Worm (Caenorhabditis elegans) whole organism, L2 larva: ENCODE measurements around the gene T23G7.3.

ENCODE experiments used
- ama-1 ChIP-seq: fragments of 150-350 bp; optimal IDR thresholded peaks from 2 replicates; lab custom pipeline; 2018; ENCODE audit warnings: inconsistent platforms
- blmp-1 ChIP-seq: sonication (generic microtip); optimal IDR thresholded peaks from 2 replicates; lab custom pipeline; 2017; ENCODE audit warnings: missing genetic modification characterization, mild to moderate bottlenecking, missing compliant biosample characterization, antibody characterized with exemption, moderate library complexity; ENCODE audit not compliant: insufficient read depth
- elt-3 ChIP-seq: sonication (generic microtip); optimal IDR thresholded peaks from 2 replicates; lab custom pipeline; 2017; ENCODE audit warnings: missing biosample characterization, missing genetic modification characterization
- lin-39 ChIP-seq: fragments of 150-350 bp; optimal IDR thresholded peaks from 2 replicates; lab custom pipeline; 2014; ENCODE audit warnings: missing biosample characterization, missing genetic modification reagents, missing genetic modification characterization
- nhr-11 ChIP-seq: fragments of 150-350 bp; optimal IDR thresholded peaks from 2 replicates; lab custom pipeline; 2014; ENCODE audit warnings: missing biosample characterization, missing genetic modification characterization
- nhr-12 ChIP-seq: fragments of 150-350 bp; optimal IDR thresholded peaks from 2 replicates; lab custom pipeline; 2014; ENCODE audit warnings: missing biosample characterization, missing genetic modification characterization
- nhr-21 ChIP-seq: fragments of 150-350 bp; optimal IDR thresholded peaks from 2 replicates; lab custom pipeline; 2014; ENCODE audit warnings: missing biosample characterization, missing genetic modification characterization
- skn-1 ChIP-seq: sonication (generic microtip); optimal IDR thresholded peaks from 2 replicates; lab custom pipeline; 2017; ENCODE audit warnings: missing biosample characterization, missing genetic modification characterization
- snpc-4 ChIP-seq: fragments of 150-350 bp; optimal IDR thresholded peaks from 2 replicates; lab custom pipeline; 2014; ENCODE audit warnings: missing biosample characterization, missing genetic modification characterization
- unc-39 ChIP-seq: fragments of 150-350 bp; optimal IDR thresholded peaks from 2 replicates; lab custom pipeline; 2014; ENCODE audit warnings: missing biosample characterization, missing genetic modification characterization
- unc-55 ChIP-seq: fragments of 150-350 bp; sonication (generic microtip); optimal IDR thresholded peaks from 3 replicates; lab custom pipeline; 2014; ENCODE audit warnings: missing biosample characterization, missing genetic modification reagents, missing genetic modification characterization
- unc-62 ChIP-seq: fragments of 150-350 bp; optimal IDR thresholded peaks from 2 replicates; lab custom pipeline; 2014; ENCODE audit warnings: missing biosample characterization, missing genetic modification reagents, missing genetic modification characterization
- zag-1 ChIP-seq: fragments of 150-350 bp; optimal IDR thresholded peaks from 2 replicates; lab custom pipeline; 2014; ENCODE audit warnings: missing biosample characterization, missing genetic modification characterization
- ztf-11 ChIP-seq: sonication (generic microtip); optimal IDR thresholded peaks from 2 replicates; lab custom pipeline; 2017; ENCODE audit warnings: missing biosample characterization, missing genetic modification characterization

ce11 chrII:9145961-9146360, 21.7 kb downstream of the T23G7.3 start, which contains the start of gene W07A12.4:
- no peak for TF ChIP-seq blmp-1 (tag; lab: Kevin White, UChicago)
- no peak for TF ChIP-seq unc-62 (GFP tag; lab: Kevin White, UChicago)
- TF ChIP-seq lin-39: no peak
- TF ChIP-seq unc-55: no peak
- no peak for TF ChIP-seq ztf-11 (tag; lab: Kevin White, UChicago)
- no peak for TF ChIP-seq nhr-11 (tag; lab: Kevin White, UChicago)
- no peak for TF ChIP-seq snpc-4 (tag; lab: Kevin White, UChicago)
- TF ChIP-seq unc-39: no peak
- no peak for TF ChIP-seq elt-3 (tag; lab: Kevin White, UChicago)
- TF ChIP-seq skn-1 (tag; lab: Kevin White, UChicago): no peak
- no peak for TF ChIP-seq zag-1 (tag; lab: Kevin White, UChicago)
- TF ChIP-seq ama-1: no peak
- TF ChIP-seq nhr-12 (tag; lab: Kevin White, UChicago): no peak
- TF ChIP-seq nhr-21 (tag; lab: Kevin White, UChicago): no peak
